Worm (Caenorhabditis elegans) whole organism, young adult: Measurements from ENCODE around the gene T07A9.14.
A peak's percentile ranks its signal among the peaks of the same experiment; 100 is the strongest.

Source experiments
- F22D6.2 ChIP-seq: sonication (generic microtip); optimal IDR thresholded peaks from 2 replicates; lab custom pipeline; 2016; ENCODE audit warnings: mild to moderate bottlenecking, missing genetic modification characterization, missing compliant biosample characterization
- F33H1.4 ChIP-seq: fragments of 200-800 bp; sonication (Bioruptor generic); IDR thresholded peaks from 2 replicates; pipeline ENCODE4 v1.3.6; 2022; ENCODE audit warnings: missing genetic modification reagents, missing genetic modification characterization, missing compliant biosample characterization
- F39B2.1 ChIP-seq: fragments of 200-800 bp; sonication (Bioruptor generic); IDR thresholded peaks from 2 replicates; pipeline ENCODE4 v1.3.6; 2022; ENCODE audit warnings: missing genetic modification reagents, missing genetic modification characterization, missing compliant biosample characterization
- F55B11.4 ChIP-seq: sonication (generic microtip); optimal IDR thresholded peaks from 2 replicates; lab custom pipeline; 2016; ENCODE audit warnings: missing compliant biosample characterization, missing genetic modification characterization, borderline replicate concordance; ENCODE audit not compliant: insufficient read depth
- K11D2.4 ChIP-seq: fragments of 200-800 bp; sonication (Bioruptor generic); IDR thresholded peaks from 2 replicates; pipeline ENCODE4 v1.3.6; 2022; ENCODE audit warnings: missing genetic modification reagents, missing genetic modification characterization, missing compliant biosample characterization
- K12H6.12 ChIP-seq: fragments of 200-800 bp; sonication (Bioruptor generic); optimal IDR thresholded peaks from 2 replicates; lab custom pipeline; 2018; ENCODE audit warnings: mild to moderate bottlenecking, missing genetic modification characterization, missing compliant biosample characterization
- ZK185.1 ChIP-seq: sonication (generic microtip); optimal IDR thresholded peaks from 2 replicates; lab custom pipeline; 2016; ENCODE audit warnings: mild to moderate bottlenecking, missing genetic modification characterization, missing compliant biosample characterization; ENCODE audit not compliant: poor library complexity, severe bottlenecking
- attf-5 ChIP-seq: fragments of 200-800 bp; sonication (Bioruptor generic); optimal IDR thresholded peaks from 2 replicates; lab custom pipeline; 2018; ENCODE audit warnings: mild to moderate bottlenecking, missing genetic modification characterization, missing compliant biosample characterization
- bed-2 ChIP-seq: fragments of 200-800 bp; sonication (Bioruptor generic); IDR thresholded peaks from 2 replicates; pipeline ENCODE4 v1.3.6; 2022; ENCODE audit warnings: missing genetic modification reagents, missing genetic modification characterization, missing compliant biosample characterization
- cebp-1 ChIP-seq, 2 experiments: fragments of 200-800 bp in 1 of 2; sonication (Bioruptor generic) in 1 of 2; sonication (generic microtip) in 1 of 2; IDR thresholded peaks in 1 of 2; optimal IDR thresholded peaks in 1 of 2; 2 replicates each; pipeline versions ENCODE4 v1.3.6 to Lab custom; 2017 to 2022; ENCODE audit warnings: missing compliant biosample characterization in 2 of 2, missing genetic modification characterization in 2 of 2, mild to moderate bottlenecking in 1 of 2, missing genetic modification reagents in 1 of 2, moderate library complexity in 1 of 2
- ceh-100 ChIP-seq: fragments of 200-800 bp; sonication (Bioruptor generic); IDR thresholded peaks from 2 replicates; pipeline ENCODE4 v1.3.6; 2022; ENCODE audit warnings: missing genetic modification reagents, missing genetic modification characterization, missing compliant biosample characterization
- chd-7 ChIP-seq: sonication (generic microtip); optimal IDR thresholded peaks from 2 replicates; lab custom pipeline; 2016; ENCODE audit warnings: mild to moderate bottlenecking, missing genetic modification characterization, moderate library complexity, missing compliant biosample characterization
- efl-1 ChIP-seq: fragments of 150-350 bp; optimal IDR thresholded peaks from 2 replicates; lab custom pipeline; 2014; ENCODE audit warnings: missing biosample characterization, missing genetic modification reagents, missing genetic modification characterization
- egl-18 ChIP-seq: fragments of 200-800 bp; sonication (Bioruptor generic); IDR thresholded peaks from 2 replicates; pipeline ENCODE4 v1.3.6; 2022; ENCODE audit warnings: missing genetic modification reagents, missing genetic modification characterization, missing compliant biosample characterization
- egl-44 ChIP-seq: fragments of 200-800 bp; sonication (Bioruptor generic); IDR thresholded peaks from 2 replicates; pipeline ENCODE4 v1.3.6; 2022; ENCODE audit warnings: missing genetic modification reagents, missing genetic modification characterization, missing compliant biosample characterization
- egrh-3 ChIP-seq: fragments of 200-800 bp; sonication (Bioruptor generic); IDR thresholded peaks from 2 replicates; pipeline ENCODE4 v1.3.6; 2022; ENCODE audit warnings: missing genetic modification reagents, missing genetic modification characterization, missing compliant biosample characterization
- hmg-1.2 ChIP-seq: fragments of 200-800 bp; sonication (Bioruptor generic); IDR thresholded peaks from 2 replicates; pipeline ENCODE4 v1.3.6; 2022; ENCODE audit warnings: missing genetic modification reagents, missing genetic modification characterization, missing compliant biosample characterization
- hsf-1 ChIP-seq: fragments of 200-800 bp; sonication (Bioruptor generic); IDR thresholded peaks from 2 replicates; pipeline ENCODE4 v1.3.6; 2022; ENCODE audit warnings: missing genetic modification reagents, missing genetic modification characterization, missing compliant biosample characterization
- let-607 ChIP-seq, 2 experiments: fragments of 200-800 bp in 1 of 2; sonication (Bioruptor generic) in 1 of 2; sonication (generic microtip) in 1 of 2; optimal IDR thresholded peaks; 2 replicates each; lab custom pipeline; 2016 to 2018; ENCODE audit warnings: mild to moderate bottlenecking in 2 of 2, missing compliant biosample characterization in 2 of 2, missing genetic modification characterization in 2 of 2, moderate library complexity in 2 of 2, missing genotype in 1 of 2
- lin-40 ChIP-seq: sonication (generic microtip); optimal IDR thresholded peaks from 2 replicates; lab custom pipeline; 2016; ENCODE audit warnings: missing genetic modification characterization, mild to moderate bottlenecking, missing compliant biosample characterization, missing genotype, missing genetic modification reagents
- lin-54 ChIP-seq: fragments of 200-800 bp; sonication (Bioruptor generic); optimal IDR thresholded peaks from 2 replicates; lab custom pipeline; 2018; ENCODE audit warnings: mild to moderate bottlenecking, missing genetic modification characterization, missing compliant biosample characterization
- lsy-27 ChIP-seq: sonication (generic microtip); optimal IDR thresholded peaks from 2 replicates; lab custom pipeline; 2017; ENCODE audit warnings: missing genetic modification characterization, mild to moderate bottlenecking, missing compliant biosample characterization, antibody characterized with exemption, missing genotype, borderline replicate concordance; ENCODE audit not compliant: insufficient read depth
- madf-10 ChIP-seq: sonication (generic microtip); optimal IDR thresholded peaks from 2 replicates; lab custom pipeline; 2016; ENCODE audit warnings: mild to moderate bottlenecking, missing genetic modification characterization, missing compliant biosample characterization
- mcd-1 ChIP-seq: fragments of 200-800 bp; sonication (Bioruptor generic); IDR thresholded peaks from 2 replicates; pipeline ENCODE4 v1.3.6; 2022; ENCODE audit warnings: missing genetic modification reagents, missing genetic modification characterization, missing compliant biosample characterization
- mes-4 ChIP-seq: sonication (generic microtip); optimal IDR thresholded peaks from 2 replicates; lab custom pipeline; 2016; ENCODE audit warnings: missing genotype, missing genetic modification characterization, missing compliant biosample characterization
- mxl-1 ChIP-seq: sonication (generic microtip); optimal IDR thresholded peaks from 2 replicates; lab custom pipeline; 2016; ENCODE audit warnings: missing genetic modification characterization, missing compliant biosample characterization
- nfya-1 ChIP-seq: sonication (generic microtip); optimal IDR thresholded peaks from 2 replicates; lab custom pipeline; 2017; ENCODE audit warnings: antibody characterized with exemption, missing compliant biosample characterization, missing genetic modification characterization, borderline replicate concordance; ENCODE audit not compliant: insufficient read depth
- nhr-179 ChIP-seq: sonication (generic microtip); optimal IDR thresholded peaks from 2 replicates; lab custom pipeline; 2016; ENCODE audit warnings: mild to moderate bottlenecking, missing genetic modification characterization, missing compliant biosample characterization
- nhr-80 ChIP-seq: sonication (generic microtip); optimal IDR thresholded peaks from 2 replicates; lab custom pipeline; 2016; ENCODE audit warnings: missing genetic modification characterization, missing compliant biosample characterization
- nhr-90 ChIP-seq: sonication (generic microtip); optimal IDR thresholded peaks from 2 replicates; lab custom pipeline; 2016; ENCODE audit warnings: missing genotype, mild to moderate bottlenecking, missing genetic modification characterization, missing compliant biosample characterization
- pbrm-1 ChIP-seq: fragments of 200-800 bp; sonication (Bioruptor generic); IDR thresholded peaks from 2 replicates; pipeline ENCODE4 v1.3.6; 2022; ENCODE audit warnings: missing genetic modification reagents, missing genetic modification characterization, missing compliant biosample characterization
- rcor-1 ChIP-seq: fragments of 200-800 bp; sonication (Bioruptor generic); IDR thresholded peaks from 2 replicates; pipeline ENCODE4 v1.3.6; 2022; ENCODE audit warnings: missing genetic modification reagents, missing genetic modification characterization, missing compliant biosample characterization
- rec-8 ChIP-seq, 2 experiments: sonication (generic microtip); optimal IDR thresholded peaks; 2 replicates each; lab custom pipeline; 2016; ENCODE audit warnings: mild to moderate bottlenecking in 2 of 2, missing genetic modification characterization in 2 of 2, missing genetic modification reagents in 2 of 2, missing genotype in 2 of 2, missing biosample characterization in 1 of 2, missing compliant biosample characterization in 1 of 2, moderate library complexity in 1 of 2
- sea-2 ChIP-seq: fragments of 200-800 bp; sonication (Bioruptor generic); IDR thresholded peaks from 2 replicates; pipeline ENCODE4 v1.3.6; 2022; ENCODE audit warnings: missing genetic modification characterization, missing compliant biosample characterization
- sptf-2 ChIP-seq: fragments of 200-800 bp; sonication (Bioruptor generic); optimal IDR thresholded peaks from 2 replicates; lab custom pipeline; 2018; ENCODE audit warnings: mild to moderate bottlenecking, missing genetic modification characterization, missing compliant biosample characterization
- zfh-2 ChIP-seq: fragments of 200-800 bp; sonication (Bioruptor generic); conservative IDR thresholded peaks from 2 replicates; pipeline ENCODE4 v1.3.6; 2022; ENCODE audit warnings: missing genetic modification reagents, missing genetic modification characterization, missing compliant biosample characterization
- zim-3 ChIP-seq: sonication (generic microtip); optimal IDR thresholded peaks from 2 replicates; lab custom pipeline; 2017; ENCODE audit warnings: mild to moderate bottlenecking, missing genetic modification characterization, moderate library complexity, missing compliant biosample characterization
- ztf-18 ChIP-seq: sonication (generic microtip); optimal IDR thresholded peaks from 2 replicates; lab custom pipeline; 2016; ENCODE audit warnings: missing genotype, mild to moderate bottlenecking, missing genetic modification characterization, missing compliant biosample characterization

Gene T07A9.14

ce11 chrIV:396373-396772 is 9.9 kb downstream of the T07A9.14 start, which contains the start of gene rrp-8 (continued):
- TF ChIP-seq bed-2 (GFP tag; lab: Robert Waterston, UW) = no peak
- TF ChIP-seq hsf-1 (GFP tag; lab: Robert Waterston, UW) = no peak
- no peak for TF ChIP-seq ztf-18 (tag; lab: Kevin White, UChicago)
- TF ChIP-seq nhr-179 = no peak

ce11 chrIV:401395-401794 is 14.9 kb downstream of the T07A9.14 start, which contains the start of gene gpa-4:
Gene gpa-4 (plus strand): TSS chrIV:401695.
- TF ChIP-seq F55B11.4 (tag; lab: Kevin White, UChicago) = no peak
- no peak for TF ChIP-seq chd-7 (tag; lab: Kevin White, UChicago)
- TF ChIP-seq, all 124 proteins: peak for 0

ce11 chrIV:408892-409291 is 22.4 kb downstream of the T07A9.14 start:
- peak; percentile 19 for TF ChIP-seq nhr-80 (tag; lab: Kevin White, UChicago)
- no peak for TF ChIP-seq mxl-1

- TF ChIP-seq let-607 (tag; optimal IDR thresholded peaks at IDR 0.05; lab: Kevin White, UChicago) (no peak), K12H6.12 (tag; lab: Kevin White, UChicago) (no peak), efl-1 (GFP tag; lab: Kevin White, UChicago) (no peak), K11D2.4 (GFP tag; lab: Robert Waterston, UW) (no peak), zfh-2 (GFP tag; lab: Robert Waterston, UW) (no peak), F39B2.1 (GFP tag; lab: Robert Waterston, UW) (no peak)
These were observed 23.4 kb downstream of the T07A9.14 start, which contains the start of gene kgb-1 for ce11 chrIV:409935-410334. Gene kgb-1 (minus strand): TSS chrIV:410035.

- no peak for TF ChIP-seq rcor-1
- TF ChIP-seq chd-7 (tag; lab: Kevin White, UChicago) = no peak
- peak; percentile 72 for TF ChIP-seq lin-40 (tag; lab: Kevin White, UChicago)
- TF ChIP-seq F22D6.2 (tag; lab: Kevin White, UChicago) = no peak
- TF ChIP-seq lin-54 (GFP tag; lab: Kevin White, UChicago) = peak; percentile 2
- no peak for TF ChIP-seq nhr-90 (tag; lab: Kevin White, UChicago)
- peak; percentile 93 for TF ChIP-seq hmg-1.2 (GFP tag; lab: Robert Waterston, UW)
- TF ChIP-seq egl-18 (GFP tag; lab: Robert Waterston, UW) = no peak
- TF ChIP-seq F33H1.4 = no peak
- TF ChIP-seq nfya-1 = no peak
- TF ChIP-seq egrh-3 (GFP tag; lab: Robert Waterston, UW) = peak; percentile 21; the same call in 1 of the 2 replicates
- peak; percentile 45 for TF ChIP-seq mcd-1 (GFP tag; lab: Robert Waterston, UW)
- no peak for TF ChIP-seq lsy-27
- TF ChIP-seq zim-3 = no peak
- TF ChIP-seq rec-8 (tag; optimal IDR thresholded peaks at IDR 0.05; lab: Kevin White, UChicago) = no peak
- no peak for TF ChIP-seq F55B11.4 (tag; lab: Kevin White, UChicago)
- TF ChIP-seq nhr-80 (tag; lab: Kevin White, UChicago) = peak; percentile 45
- TF ChIP-seq sptf-2 (GFP tag; lab: Kevin White, UChicago) = no peak
- no peak for TF ChIP-seq mes-4 (tag; lab: Kevin White, UChicago)
- TF ChIP-seq ceh-100 = peak; percentile 90
- TF ChIP-seq cebp-1 (GFP tag; IDR thresholded peaks at IDR 0.05; lab: Robert Waterston, UW) = no peak
- peak; percentile 67 for TF ChIP-seq cebp-1 (tag; optimal IDR thresholded peaks at IDR 0.05; lab: Kevin White, UChicago)
- peak; percentile 83 for TF ChIP-seq attf-5 (GFP tag; lab: Kevin White, UChicago)
- TF ChIP-seq sea-2 (GFP tag; lab: Robert Waterston, UW) = no peak
- no peak for TF ChIP-seq F39B2.1 (GFP tag; lab: Robert Waterston, UW)
- peak in 1 of 2 experiments; percentile 32 for TF ChIP-seq let-607 (tag; optimal IDR thresholded peaks at IDR 0.05; lab: Kevin White, UChicago)
- TF ChIP-seq K12H6.12 (tag; lab: Kevin White, UChicago) = peak; percentile 75
- no peak for TF ChIP-seq pbrm-1 (GFP tag; lab: Robert Waterston, UW)
- TF ChIP-seq madf-10 (tag; lab: Kevin White, UChicago) = peak; percentile 32
- no peak for TF ChIP-seq ZK185.1 (tag; lab: Kevin White, UChicago)
- TF ChIP-seq egl-44 (GFP tag; lab: Robert Waterston, UW) = no peak
These were observed 24.0 kb downstream of the T07A9.14 start, which contains the start of gene T07A9.12 for ce11 chrIV:410420-410891. Gene T07A9.12 (plus strand): TSS chrIV:410867.
